Worm (Caenorhabditis elegans) whole organism, mixed stage, embryonic: ENCODE measurements around the gene Y45F10B.59.

Source experiments
- M03D4.4 ChIP-seq: sonication (generic microtip); optimal IDR thresholded peaks from 2 replicates; lab custom pipeline; 2017; ENCODE audit warnings: mild to moderate bottlenecking, missing genetic modification characterization, missing compliant biosample characterization
- bed-3 ChIP-seq: fragments of 200-800 bp; sonication (Bioruptor generic); optimal IDR thresholded peaks from 3 replicates; lab custom pipeline; 2018; ENCODE audit warnings: mild to moderate bottlenecking, missing genetic modification characterization, moderate library complexity, missing compliant biosample characterization
- blmp-1 ChIP-seq: fragments of 150-350 bp; optimal IDR thresholded peaks from 2 replicates; lab custom pipeline; 2014; ENCODE audit warnings: missing biosample characterization, missing genetic modification characterization
- ceh-39 ChIP-seq: fragments of 150-350 bp; optimal IDR thresholded peaks from 2 replicates; lab custom pipeline; 2014; ENCODE audit warnings: missing biosample characterization, missing genetic modification characterization
- ceh-43 ChIP-seq: fragments of 200-800 bp; sonication (Bioruptor generic); optimal IDR thresholded peaks from 2 replicates; lab custom pipeline; 2018; ENCODE audit warnings: mild to moderate bottlenecking, missing genetic modification characterization, moderate library complexity, missing compliant biosample characterization
- ceh-83 ChIP-seq: fragments of 200-800 bp; sonication (Bioruptor generic); optimal IDR thresholded peaks from 2 replicates; lab custom pipeline; 2018; ENCODE audit warnings: mild to moderate bottlenecking, missing genetic modification characterization, missing compliant biosample characterization
- ces-1 ChIP-seq: fragments of 150-350 bp; optimal IDR thresholded peaks from 2 replicates; lab custom pipeline; 2014; ENCODE audit warnings: missing biosample characterization, missing genetic modification reagents, missing genetic modification characterization
- cnd-1 ChIP-seq: fragments of 200-800 bp; sonication (Bioruptor generic); optimal IDR thresholded peaks from 2 replicates; lab custom pipeline; 2018; ENCODE audit warnings: mild to moderate bottlenecking, missing genetic modification characterization, missing compliant biosample characterization
- drap-1 ChIP-seq: fragments of 200-800 bp; sonication (Bioruptor generic); optimal IDR thresholded peaks from 3 replicates; lab custom pipeline; 2018; ENCODE audit warnings: mild to moderate bottlenecking, missing genetic modification characterization, missing compliant biosample characterization
- elt-1 ChIP-seq: sonication (generic microtip); optimal IDR thresholded peaks from 2 replicates; lab custom pipeline; 2017; ENCODE audit warnings: missing genetic modification characterization, mild to moderate bottlenecking, missing compliant biosample characterization, antibody characterized with exemption, moderate library complexity, borderline replicate concordance; ENCODE audit not compliant: insufficient read depth
- elt-3 ChIP-seq: fragments of 150-350 bp; optimal IDR thresholded peaks from 2 replicates; lab custom pipeline; 2014; ENCODE audit warnings: missing biosample characterization, missing genetic modification characterization
- flh-1 ChIP-seq: fragments of 200-800 bp; sonication (Bioruptor generic); optimal IDR thresholded peaks from 2 replicates; lab custom pipeline; 2018; ENCODE audit warnings: mild to moderate bottlenecking, missing genetic modification characterization, moderate library complexity, missing compliant biosample characterization
- ham-2 ChIP-seq: fragments of 200-800 bp; sonication (Bioruptor generic); optimal IDR thresholded peaks from 2 replicates; lab custom pipeline; 2018; ENCODE audit warnings: mild to moderate bottlenecking, missing genetic modification characterization, missing compliant biosample characterization
- hlh-1 ChIP-seq: fragments of 150-350 bp; optimal IDR thresholded peaks from 2 replicates; lab custom pipeline; 2014; ENCODE audit warnings: missing biosample characterization, missing genetic modification reagents, missing genetic modification characterization
- lin-13 ChIP-seq: fragments of 150-350 bp; optimal IDR thresholded peaks from 2 replicates; lab custom pipeline; 2014; ENCODE audit warnings: missing biosample characterization, missing genetic modification characterization
- lin-32 ChIP-seq: fragments of 200-800 bp; sonication (Bioruptor generic); optimal IDR thresholded peaks from 2 replicates; lab custom pipeline; 2018; ENCODE audit warnings: mild to moderate bottlenecking, missing genetic modification characterization, missing compliant biosample characterization
- lsy-2 ChIP-seq: fragments of 150-350 bp; optimal IDR thresholded peaks from 2 replicates; lab custom pipeline; 2014; ENCODE audit warnings: missing biosample characterization, missing genetic modification characterization
- mab-5 ChIP-seq: fragments of 150-350 bp; optimal IDR thresholded peaks from 2 replicates; lab custom pipeline; 2014; ENCODE audit warnings: missing biosample characterization, missing genetic modification characterization
- mep-1 ChIP-seq: fragments of 150-350 bp; optimal IDR thresholded peaks from 2 replicates; lab custom pipeline; 2017; ENCODE audit warnings: missing biosample characterization, missing genetic modification reagents, missing genetic modification characterization, inconsistent platforms
- mls-2 ChIP-seq: sonication (generic microtip); optimal IDR thresholded peaks from 2 replicates; lab custom pipeline; 2016; ENCODE audit warnings: mild to moderate bottlenecking, missing genetic modification characterization, moderate library complexity, missing compliant biosample characterization
- nhr-12 ChIP-seq: fragments of 150-350 bp; optimal IDR thresholded peaks from 2 replicates; lab custom pipeline; 2014; ENCODE audit warnings: missing biosample characterization, missing genetic modification characterization
- nhr-237 ChIP-seq: fragments of 150-350 bp; optimal IDR thresholded peaks from 2 replicates; lab custom pipeline; 2014; ENCODE audit warnings: missing biosample characterization, missing genetic modification characterization
- nhr-28 ChIP-seq: fragments of 150-350 bp; optimal IDR thresholded peaks from 2 replicates; lab custom pipeline; 2014; ENCODE audit warnings: missing biosample characterization, missing genetic modification characterization
- nhr-76 ChIP-seq: sonication (generic microtip); optimal IDR thresholded peaks from 2 replicates; lab custom pipeline; 2017; ENCODE audit warnings: missing biosample characterization, missing genetic modification characterization
- pha-4 ChIP-seq: fragments of 150-350 bp; optimal IDR thresholded peaks from 2 replicates; lab custom pipeline; 2018; ENCODE audit warnings: missing biosample characterization, missing genetic modification reagents, missing genetic modification characterization
- sem-2 ChIP-seq: fragments of 200-800 bp; sonication (Bioruptor generic); optimal IDR thresholded peaks from 2 replicates; lab custom pipeline; 2018; ENCODE audit warnings: mild to moderate bottlenecking, missing genetic modification characterization, missing compliant biosample characterization
- snpc-4 ChIP-seq: fragments of 150-350 bp; optimal IDR thresholded peaks from 2 replicates; lab custom pipeline; 2014; ENCODE audit warnings: missing biosample characterization, missing genetic modification characterization
- sptf-1 ChIP-seq: sonication (generic microtip); optimal IDR thresholded peaks from 2 replicates; lab custom pipeline; 2017; ENCODE audit warnings: mild to moderate bottlenecking, missing genetic modification characterization, moderate library complexity, missing compliant biosample characterization
- tbx-8 ChIP-seq: fragments of 200-800 bp; sonication (Bioruptor generic); optimal IDR thresholded peaks from 2 replicates; lab custom pipeline; 2018; ENCODE audit warnings: mild to moderate bottlenecking, missing genetic modification characterization, moderate library complexity, missing compliant biosample characterization
- unc-120 ChIP-seq: sonication (generic microtip); optimal IDR thresholded peaks from 2 replicates; lab custom pipeline; 2017; ENCODE audit warnings: missing genetic modification characterization, missing compliant biosample characterization; ENCODE audit not compliant: poor library complexity, severe bottlenecking
- unc-39 ChIP-seq: fragments of 150-350 bp; optimal IDR thresholded peaks from 2 replicates; lab custom pipeline; 2014; ENCODE audit warnings: missing biosample characterization, missing genetic modification characterization
- unc-62 ChIP-seq: fragments of 150-350 bp; optimal IDR thresholded peaks from 2 replicates; lab custom pipeline; 2014; ENCODE audit warnings: missing biosample characterization, missing genetic modification reagents, missing genetic modification characterization
- zip-8 ChIP-seq: fragments of 150-350 bp; optimal IDR thresholded peaks from 2 replicates; lab custom pipeline; 2014; ENCODE audit warnings: missing biosample characterization, missing genetic modification characterization
- ztf-11 ChIP-seq: fragments of 150-350 bp; optimal IDR thresholded peaks from 2 replicates; lab custom pipeline; 2014; ENCODE audit warnings: missing biosample characterization, missing genetic modification characterization

Y45F10B.59 gene

DNA sequence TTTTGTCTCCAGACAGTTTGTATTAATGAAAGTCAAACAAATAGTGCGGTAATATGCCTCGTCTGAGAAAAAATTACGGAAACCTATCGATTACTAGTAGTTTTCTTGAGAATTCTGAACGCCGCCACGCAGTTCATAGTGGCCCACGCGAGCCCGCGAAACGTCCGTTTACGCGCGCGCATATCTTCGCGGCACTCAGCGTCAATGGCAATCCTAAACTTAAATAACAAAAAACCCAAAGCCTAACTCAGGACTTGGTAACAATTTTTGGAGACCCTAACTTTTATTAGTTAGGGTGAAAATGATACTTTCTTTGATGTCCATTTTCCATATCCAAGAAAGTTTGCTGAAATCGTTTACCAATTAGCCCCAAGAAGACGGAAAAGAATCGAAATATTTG, 991 bp upstream of the Y45F10B.59 start:
- TF ChIP-seq drap-1 (no peak), blmp-1 (tag; lab: Kevin White, UChicago) (no peak), ces-1 (no peak), nhr-237 (tag; lab: Kevin White, UChicago) (no peak), zip-8 (tag; lab: Kevin White, UChicago) (no peak), lsy-2 (tag; lab: Kevin White, UChicago) (no peak), ham-2 (no peak), sem-2 (GFP tag; lab: Kevin White, UChicago) (no peak), tbx-8 (no peak), flh-1 (GFP tag; lab: Kevin White, UChicago) (no peak), elt-3 (tag; lab: Kevin White, UChicago) (no peak), elt-1 (tag; lab: Kevin White, UChicago) (no peak)

ce11 chrIV:13609755-13610154, 7.3 kb downstream of the Y45F10B.59 start, which contains the start of gene C08F11.13:
C08F11.13 (minus strand) TSS chrIV:13609892.
- no peak for TF ChIP-seq ham-2
- TF ChIP-seq snpc-4 (tag; lab: Kevin White, UChicago), result no peak
- no peak for TF ChIP-seq unc-120 (tag; lab: Kevin White, UChicago)
- no peak for TF ChIP-seq tbx-8
- TF ChIP-seq ztf-11 (tag; lab: Kevin White, UChicago), result no peak
- TF ChIP-seq ceh-43, result no peak
- no peak for TF ChIP-seq ceh-83 (GFP tag; lab: Kevin White, UChicago)
- no peak for TF ChIP-seq bed-3 (GFP tag; lab: Kevin White, UChicago)
- TF ChIP-seq cnd-1 (tag; lab: Kevin White, UChicago), result no peak
- TF ChIP-seq lin-13, result no peak
- no peak for TF ChIP-seq nhr-76 (tag; lab: Kevin White, UChicago)
- no peak for TF ChIP-seq sptf-1 (tag; lab: Kevin White, UChicago)
- no peak for TF ChIP-seq elt-3 (tag; lab: Kevin White, UChicago)
- TF ChIP-seq lsy-2 (tag; lab: Kevin White, UChicago), result no peak
- TF ChIP-seq nhr-237 (tag; lab: Kevin White, UChicago), result no peak
- no peak for TF ChIP-seq unc-39
- TF ChIP-seq ces-1, result no peak
- TF ChIP-seq zip-8 (tag; lab: Kevin White, UChicago), result no peak
- no peak for TF ChIP-seq nhr-28 (tag; lab: Kevin White, UChicago)
- TF ChIP-seq, all 35 proteins: peak for 0

ce11 chrIV:13619203-13619602, 16.8 kb downstream of the Y45F10B.59 start, which contains the start of gene C08F11.3:
C08F11.3 (plus strand) TSS chrIV:13619503.
- TF ChIP-seq lsy-2 (tag; lab: Kevin White, UChicago), result no peak
- TF ChIP-seq lin-32, result no peak
- no peak for TF ChIP-seq mep-1
- no peak for TF ChIP-seq flh-1 (GFP tag; lab: Kevin White, UChicago)
- TF ChIP-seq ceh-39 (tag; lab: Kevin White, UChicago), result no peak
- TF ChIP-seq lin-13, result no peak

ce11 chrIV:13623533-13623932, 21.1 kb downstream of the Y45F10B.59 start, which contains the start of gene C08F11.1:
C08F11.1 (plus strand) TSS chrIV:13623833.
- no peak for TF ChIP-seq flh-1 (GFP tag; lab: Kevin White, UChicago)
- no peak for TF ChIP-seq nhr-237 (tag; lab: Kevin White, UChicago)
- TF ChIP-seq zip-8 (tag; lab: Kevin White, UChicago), result no peak
- no peak for TF ChIP-seq nhr-76 (tag; lab: Kevin White, UChicago)
- TF ChIP-seq elt-3 (tag; lab: Kevin White, UChicago), result no peak
- TF ChIP-seq ceh-83 (GFP tag; lab: Kevin White, UChicago), result no peak
- no peak for TF ChIP-seq ztf-11 (tag; lab: Kevin White, UChicago)
- TF ChIP-seq nhr-12 (tag; lab: Kevin White, UChicago), result no peak
- no peak for TF ChIP-seq sptf-1 (tag; lab: Kevin White, UChicago)
- TF ChIP-seq cnd-1 (tag; lab: Kevin White, UChicago), result no peak
- no peak for TF ChIP-seq lin-13
- TF ChIP-seq nhr-28 (tag; lab: Kevin White, UChicago), result no peak
- TF ChIP-seq tbx-8, result no peak
- TF ChIP-seq lin-32, result no peak

ce11 chrIV:13626469-13626868, 24.1 kb downstream of the Y45F10B.59 start, which contains the start of gene sru-21:
sru-21 (plus strand) TSS chrIV:13626769.
- no peak for TF ChIP-seq ceh-43
- TF ChIP-seq nhr-76 (tag; lab: Kevin White, UChicago), result no peak

- TF ChIP-seq ztf-11 (tag; lab: Kevin White, UChicago), result no peak
- TF ChIP-seq lin-13, result no peak
- no peak for TF ChIP-seq elt-3 (tag; lab: Kevin White, UChicago)
- no peak for TF ChIP-seq tbx-8
- TF ChIP-seq mab-5 (tag; lab: Kevin White, UChicago), result no peak
- TF ChIP-seq ham-2, result no peak
- TF ChIP-seq sptf-1 (tag; lab: Kevin White, UChicago), result no peak
- no peak for TF ChIP-seq nhr-76 (tag; lab: Kevin White, UChicago)
- TF ChIP-seq nhr-28 (tag; lab: Kevin White, UChicago), result no peak
- no peak for TF ChIP-seq pha-4 (tag; lab: Kevin White, UChicago)
- TF ChIP-seq unc-62 (GFP tag; lab: Kevin White, UChicago), result no peak
- no peak for TF ChIP-seq M03D4.4 (tag; lab: Kevin White, UChicago)
- TF ChIP-seq hlh-1, result no peak
- TF ChIP-seq ceh-43, result no peak
- TF ChIP-seq lsy-2 (tag; lab: Kevin White, UChicago), result no peak
- no peak for TF ChIP-seq elt-1 (tag; lab: Kevin White, UChicago)
- TF ChIP-seq drap-1, result no peak
- TF ChIP-seq mls-2, result no peak
Measured at ce11 chrIV:13632613-13633012, 30.2 kb downstream of the Y45F10B.59 start.
